Worm (Caenorhabditis elegans) whole organism, young adult: Measurements from ENCODE around the gene glb-16.

Experiments used
- T07F8.4 ChIP-seq: sonication (generic microtip); optimal IDR thresholded peaks from 2 replicates; lab custom pipeline; 2016; ENCODE audit warnings: mild to moderate bottlenecking, missing genetic modification characterization, moderate library complexity, missing compliant biosample characterization
- ZK185.1 ChIP-seq: sonication (generic microtip); optimal IDR thresholded peaks from 2 replicates; lab custom pipeline; 2016; ENCODE audit warnings: mild to moderate bottlenecking, missing genetic modification characterization, missing compliant biosample characterization; ENCODE audit not compliant: poor library complexity, severe bottlenecking
- ama-1 ChIP-seq, 3 experiments: fragments of 150-350 bp in 1 of 3; sonication (generic microtip) in 2 of 3; optimal IDR thresholded peaks; 2 replicates each; lab custom pipeline; 2014 to 2018; ENCODE audit warnings: missing biosample characterization in 2 of 3, missing genetic modification characterization in 2 of 3, missing genetic modification reagents in 2 of 3
- ceh-40 ChIP-seq: fragments of 200-800 bp; sonication (Bioruptor generic); IDR thresholded peaks from 2 replicates; pipeline ENCODE4 v1.3.6; 2022; ENCODE audit warnings: missing genetic modification characterization, missing compliant biosample characterization
- ceh-58 ChIP-seq: fragments of 200-800 bp; sonication (Bioruptor generic); IDR thresholded peaks from 2 replicates; pipeline ENCODE4 v1.3.6; 2022; ENCODE audit warnings: missing genetic modification characterization, missing compliant biosample characterization
- chd-7 ChIP-seq: sonication (generic microtip); optimal IDR thresholded peaks from 2 replicates; lab custom pipeline; 2016; ENCODE audit warnings: mild to moderate bottlenecking, missing genetic modification characterization, moderate library complexity, missing compliant biosample characterization
- gei-17 ChIP-seq: fragments of 200-800 bp; sonication (Bioruptor generic); optimal IDR thresholded peaks from 2 replicates; lab custom pipeline; 2018; ENCODE audit warnings: mild to moderate bottlenecking, missing genetic modification characterization, missing compliant biosample characterization
- hmg-20 ChIP-seq: fragments of 200-800 bp; sonication (Bioruptor generic); IDR thresholded peaks from 2 replicates; pipeline ENCODE4 v1.3.6; 2022; ENCODE audit warnings: missing genetic modification reagents, missing genetic modification characterization, missing compliant biosample characterization
- nfya-1 ChIP-seq: sonication (generic microtip); optimal IDR thresholded peaks from 2 replicates; lab custom pipeline; 2017; ENCODE audit warnings: antibody characterized with exemption, missing compliant biosample characterization, missing genetic modification characterization, borderline replicate concordance; ENCODE audit not compliant: insufficient read depth
- rec-8 ChIP-seq, 2 experiments: sonication (generic microtip); optimal IDR thresholded peaks; 2 replicates each; lab custom pipeline; 2016; ENCODE audit warnings: mild to moderate bottlenecking in 2 of 2, missing genetic modification characterization in 2 of 2, missing genetic modification reagents in 2 of 2, missing genotype in 2 of 2, missing biosample characterization in 1 of 2, missing compliant biosample characterization in 1 of 2, moderate library complexity in 1 of 2
- sea-2 ChIP-seq: fragments of 200-800 bp; sonication (Bioruptor generic); IDR thresholded peaks from 2 replicates; pipeline ENCODE4 v1.3.6; 2022; ENCODE audit warnings: missing genetic modification characterization, missing compliant biosample characterization
- tbp1 ChIP-seq: fragments of 200-800 bp; sonication (Bioruptor generic); optimal IDR thresholded peaks from 2 replicates; lab custom pipeline; 2018; ENCODE audit warnings: mild to moderate bottlenecking, missing genetic modification characterization, missing compliant biosample characterization
- unc-62 ChIP-seq: fragments of 150-350 bp; optimal IDR thresholded peaks from 2 replicates; lab custom pipeline; 2014; ENCODE audit warnings: missing biosample characterization, missing genetic modification reagents, missing genetic modification characterization

DNA sequence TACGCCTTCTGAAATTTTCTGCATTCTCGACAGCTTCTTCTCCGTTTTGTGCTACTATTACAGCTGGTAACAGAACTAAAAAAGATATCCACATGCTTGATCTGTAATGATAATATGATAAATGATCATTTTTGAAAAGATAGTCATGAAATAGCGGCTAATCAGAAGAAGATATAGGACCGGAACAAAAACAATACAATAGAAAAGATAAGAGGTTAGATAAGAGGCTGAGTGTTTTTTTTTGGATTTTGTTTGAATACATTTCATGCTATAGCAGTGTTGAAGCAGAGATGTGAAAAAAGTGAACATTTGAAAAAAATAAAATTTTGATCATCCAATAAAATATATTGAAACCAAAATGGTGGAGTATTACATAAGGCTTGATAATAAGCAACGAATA, 14.4 kb upstream of the glb-16 start, which contains the start of gene F46C8.8:
- TF ChIP-seq ceh-40 (no peak), unc-62 (GFP tag; lab: Kevin White, UChicago) (no peak), hmg-20 (GFP tag; lab: Robert Waterston, UW) (no peak), chd-7 (no peak), gei-17 (GFP tag; lab: Kevin White, UChicago) (no peak), rec-8 (tag; optimal IDR thresholded peaks at IDR 0.05; lab: Kevin White, UChicago) (no peak), ZK185.1 (no peak), nfya-1 (tag; lab: Kevin White, UChicago) (no peak), T07F8.4 (tag; lab: Kevin White, UChicago) (no peak), ceh-58 (GFP tag; lab: Robert Waterston, UW) (no peak), sea-2 (GFP tag; lab: Robert Waterston, UW) (no peak), tbp1 (GFP tag; lab: Kevin White, UChicago) (no peak), ama-1 (optimal IDR thresholded peaks at IDR 0.05; lab: Kevin White, UChicago) (no peak), ama-1 (GFP tag; optimal IDR thresholded peaks at IDR 0.05; lab: Kevin White, UChicago) (no peak)
